Fruit fly (Drosophila melanogaster): ENCODE results near the gene CG6707.
A peak's percentile ranks its signal among the peaks of the same experiment; 100 is the strongest.

The CG6707 gene

DNA sequence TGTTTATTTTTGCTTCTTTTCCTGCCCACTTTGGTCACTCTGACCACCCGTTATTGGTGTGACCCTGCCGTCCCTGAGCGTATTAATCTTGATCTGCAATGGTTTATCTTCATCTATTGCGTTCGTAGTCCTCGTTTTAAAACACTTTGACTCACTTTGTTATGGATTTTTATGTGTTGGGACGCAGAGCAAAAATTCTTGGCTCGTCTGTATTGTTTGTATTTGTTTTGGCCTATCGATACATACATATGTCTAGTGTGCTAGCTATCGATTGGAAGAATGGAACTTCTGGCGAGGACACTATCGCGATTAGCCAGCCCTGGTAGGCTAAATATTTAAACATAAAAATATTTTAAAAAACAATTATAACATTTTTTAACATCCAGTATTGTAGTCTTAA, 38.8 kb downstream of the CG6707 start, which contains the start of gene CG10809 (continued):
- peak; percentile 38 for TF ChIP-seq gro (GFP tag; optimal IDR thresholded peaks at IDR 0.05)
- TF ChIP-seq sd (tag; optimal IDR thresholded peaks at IDR 0.05), result peak; percentile 61
- no peak for TF ChIP-seq Rx (GFP tag; IDR thresholded peaks at IDR 0.05)
- TF ChIP-seq B-H1 (GFP tag; IDR thresholded peaks at IDR 0.05), result no peak
- peak; percentile 19 for TF ChIP-seq CG13775 (GFP tag; optimal IDR thresholded peaks at IDR 0.05)
- peak; percentile 7 for TF ChIP-seq fu2 (GFP tag; optimal IDR thresholded peaks at IDR 0.05)
- no peak; the same call in 2 of the 3 replicates for TF ChIP-seq CG11560 (tag; IDR thresholded peaks at IDR 0.05)
- TF ChIP-seq CG7928 (GFP tag; optimal IDR thresholded peaks at IDR 0.05), result peak; percentile 93
- TF ChIP-seq CG33557 (GFP tag; optimal IDR thresholded peaks at IDR 0.05), result peak; percentile 17
- no peak for TF ChIP-seq kni (GFP tag; optimal IDR thresholded peaks at IDR 0.05)
- TF ChIP-seq CG15601 (tag; optimal IDR thresholded peaks at IDR 0.05), result peak; percentile 42
- TF ChIP-seq CG1603 (tag; optimal IDR thresholded peaks at IDR 0.05), result peak; percentile 68
- TF ChIP-seq CG10543 (GFP tag; optimal IDR thresholded peaks at IDR 0.05), result no peak
- peak; percentile 94 for TF ChIP-seq Opbp (GFP tag; IDR thresholded peaks at IDR 0.05; ENCODE audit: partially characterized antibody)
- TF ChIP-seq Optix (GFP tag; IDR thresholded peaks at IDR 0.05), result no peak
- no peak for TF ChIP-seq Trl (optimal IDR thresholded peaks at IDR 0.05)
- peak; percentile 22 for TF ChIP-seq Trl (GFP tag; optimal IDR thresholded peaks at IDR 0.05)
- TF ChIP-seq Xbp1 (GFP tag; optimal IDR thresholded peaks at IDR 0.05), result peak; percentile 39
- peak; percentile 24 for TF ChIP-seq CG10979 (tag; optimal IDR thresholded peaks at IDR 0.05)
- no peak for TF ChIP-seq Mrtf (GFP tag; IDR thresholded peaks at IDR 0.05)
- peak; percentile 42 for TF ChIP-seq CG17829 (tag; optimal IDR thresholded peaks at IDR 0.05)
- peak; percentile 89 for TF ChIP-seq tna (GFP tag; IDR thresholded peaks at IDR 0.05; ENCODE audit: partially characterized antibody)
- TF ChIP-seq nmo (GFP tag; optimal IDR thresholded peaks at IDR 0.05), result peak; percentile 75
- no peak for TF ChIP-seq Asciz (GFP tag; optimal IDR thresholded peaks at IDR 0.05)
- TF ChIP-seq CG9817 (tag; optimal IDR thresholded peaks at IDR 0.05), result no peak
- TF ChIP-seq CG11247 (GFP tag; IDR thresholded peaks at IDR 0.05), result no peak
- peak; percentile 91 for TF ChIP-seq unc-4 (GFP tag; IDR thresholded peaks at IDR 0.05; ENCODE audit: partially characterized antibody)
- TF ChIP-seq CG3407 (GFP tag; optimal IDR thresholded peaks at IDR 0.05), result no peak
- peak; percentile 92 for TF ChIP-seq bbx (GFP tag; IDR thresholded peaks at IDR 0.05; ENCODE audit: partially characterized antibody)
- TF ChIP-seq CG12391 (tag; optimal IDR thresholded peaks at IDR 0.05), result peak; percentile 67
- TF ChIP-seq ERR (GFP tag; optimal IDR thresholded peaks at IDR 0.05), result no peak
- TF ChIP-seq Rfx (GFP tag; IDR thresholded peaks at IDR 0.05), result peak; percentile 72
- TF ChIP-seq Med (GFP tag), result peak; percentile 88
- peak; percentile 11; the same call in 1 of the 2 replicates for TF ChIP-seq Ptx1 (GFP tag; IDR thresholded peaks at IDR 0.05)
- peak; percentile 49 for TF ChIP-seq Myb (GFP tag; optimal IDR thresholded peaks at IDR 0.05)
- peak; percentile 4 for TF ChIP-seq CG10147 (GFP tag; optimal IDR thresholded peaks at IDR 0.05)
- TF ChIP-seq CG10959 (GFP tag; IDR thresholded peaks at IDR 0.05), result no peak
- TF ChIP-seq YL-1 (GFP tag; optimal IDR thresholded peaks at IDR 0.05), result peak; percentile 88
- no peak for TF ChIP-seq HLHmδ (GFP tag; optimal IDR thresholded peaks at IDR 0.05)
- peak; percentile 6 for TF ChIP-seq CG17359 (tag; optimal IDR thresholded peaks at IDR 0.05)
- TF ChIP-seq CG12071 (GFP tag; optimal IDR thresholded peaks at IDR 0.05), result no peak
- peak; percentile 36 for TF ChIP-seq twi (tag; optimal IDR thresholded peaks at IDR 0.05)
- peak; percentile 43 for TF ChIP-seq grau (tag; optimal IDR thresholded peaks at IDR 0.05)
- no peak for TF ChIP-seq prd (optimal IDR thresholded peaks at IDR 0.05)
- TF ChIP-seq prd (GFP tag; IDR thresholded peaks at IDR 0.05), result peak; percentile 37; the same call in 1 of the 3 replicates
- peak; percentile 49 for TF ChIP-seq zen (tag; optimal IDR thresholded peaks at IDR 0.05)
- TF ChIP-seq CG30431 (GFP tag; optimal IDR thresholded peaks at IDR 0.05), result no peak
- TF ChIP-seq wdn (GFP tag; IDR thresholded peaks at IDR 0.05), result no peak
- no peak for TF ChIP-seq hkb (optimal IDR thresholded peaks at IDR 0.05)
- TF ChIP-seq hkb (GFP tag; IDR thresholded peaks at IDR 0.05), result no peak
- peak; percentile 74 for TF ChIP-seq CG10267 (tag; optimal IDR thresholded peaks at IDR 0.05)

Measured in whole organism, embryonic.